Worm (Caenorhabditis elegans) whole organism, L1 larva: Measurements from ENCODE around the gene arrd-25.

ENCODE experiments used
- F16B12.6 ChIP-seq: fragments of 150-350 bp; optimal IDR thresholded peaks from 2 replicates; lab custom pipeline; 2014; ENCODE audit warnings: missing biosample characterization, missing genetic modification characterization
- aha-1 ChIP-seq: fragments of 150-350 bp; optimal IDR thresholded peaks from 2 replicates; lab custom pipeline; 2014; ENCODE audit warnings: missing biosample characterization, missing genetic modification characterization
- blmp-1 ChIP-seq: fragments of 150-350 bp; optimal IDR thresholded peaks from 2 replicates; lab custom pipeline; 2014; ENCODE audit warnings: missing biosample characterization, missing genetic modification characterization
- ceh-82 ChIP-seq, 3 experiments: fragments of 150-350 bp in 1 of 3; sonication (generic microtip) in 2 of 3; optimal IDR thresholded peaks; 2 replicates each; lab custom pipeline; 2014 to 2017; ENCODE audit warnings: missing biosample characterization in 3 of 3, missing genetic modification characterization in 3 of 3
- egl-27 ChIP-seq, 2 experiments: fragments of 150-350 bp in 1 of 2; sonication (generic microtip); optimal IDR thresholded peaks; 3 replicates each; lab custom pipeline; 2017 to 2018; ENCODE audit warnings: missing biosample characterization in 2 of 2, missing genetic modification characterization in 2 of 2, missing genetic modification reagents in 2 of 2
- lin-39 ChIP-seq: fragments of 150-350 bp; optimal IDR thresholded peaks from 2 replicates; lab custom pipeline; 2014; ENCODE audit warnings: missing biosample characterization, missing genetic modification reagents, missing genetic modification characterization
- lsy-2 ChIP-seq, 2 experiments: fragments of 150-350 bp; optimal IDR thresholded peaks; 2 replicates each; lab custom pipeline; 2014; ENCODE audit warnings: missing biosample characterization in 2 of 2, missing genetic modification characterization in 2 of 2
- mdl-1 ChIP-seq, 2 experiments: fragments of 150-350 bp; optimal IDR thresholded peaks; 2 replicates each; lab custom pipeline; 2014 to 2017; ENCODE audit warnings: missing biosample characterization in 2 of 2, missing genetic modification characterization in 2 of 2, inconsistent platforms in 1 of 2
- mep-1 ChIP-seq: fragments of 150-350 bp; optimal IDR thresholded peaks from 2 replicates; lab custom pipeline; 2014; ENCODE audit warnings: missing biosample characterization, missing genetic modification characterization
- zag-1 ChIP-seq: fragments of 150-350 bp; optimal IDR thresholded peaks from 2 replicates; lab custom pipeline; 2014; ENCODE audit warnings: missing biosample characterization, missing genetic modification characterization
- ztf-11 ChIP-seq, 2 experiments: sonication (generic microtip); optimal IDR thresholded peaks; 2 replicates each; lab custom pipeline; 2016 to 2017; ENCODE audit warnings: missing genetic modification characterization in 2 of 2, missing biosample characterization in 1 of 2, missing compliant biosample characterization in 1 of 2

ce11 chrX:13995803-13996388, 37.7 kb upstream of the arrd-25 start, which contains the start of the genes C31E10.5 and C31E10.6:
- TF ChIP-seq mdl-1 (tag; optimal IDR thresholded peaks at IDR 0.05; lab: Kevin White, UChicago) = peak in 1 of 2 experiments; percentile 28
- TF ChIP-seq lin-39 (tag; lab: Kevin White, UChicago) = no peak
- TF ChIP-seq egl-27 (tag; optimal IDR thresholded peaks at IDR 0.05; lab: Kevin White, UChicago) = no peak
- peak; percentile 10 for TF ChIP-seq blmp-1 (tag; lab: Kevin White, UChicago)
- TF ChIP-seq F16B12.6 (tag; lab: Kevin White, UChicago) = peak; percentile 96
- no peak for TF ChIP-seq ztf-11 (tag; optimal IDR thresholded peaks at IDR 0.05; lab: Kevin White, UChicago)
- no peak for TF ChIP-seq zag-1
- peak; percentile 79 for TF ChIP-seq mep-1
- peak; percentile 26 to 61 (median 55) for TF ChIP-seq ceh-82 (tag; optimal IDR thresholded peaks at IDR 0.05; lab: Kevin White, UChicago)
- no peak for TF ChIP-seq aha-1 (tag; lab: Kevin White, UChicago)
- TF ChIP-seq lsy-2 (tag; optimal IDR thresholded peaks at IDR 0.05; lab: Kevin White, UChicago) = peak; percentile 39 to 74
